Fruit fly (Drosophila melanogaster) Kc167 (cell line): ENCODE results near the gene CG7044.

Source experiments
- Myc ChIP-seq: fragments of >200 bp; optimal IDR thresholded peaks from 2 replicates; lab custom pipeline; 2017; ENCODE audit warnings: missing external identifiers
- Sin3A ChIP-seq: fragments of >200 bp; optimal IDR thresholded peaks from 2 replicates; lab custom pipeline; 2018; ENCODE audit warnings: missing external identifiers
- h ChIP-seq: fragments of >200 bp; optimal IDR thresholded peaks from 3 replicates; lab custom pipeline; 2018; ENCODE audit warnings: missing external identifiers
- insv ChIP-seq: fragments of >200 bp; optimal IDR thresholded peaks from 3 replicates; lab custom pipeline; 2018; ENCODE audit warnings: missing external identifiers
- psq ChIP-seq: fragments of >200 bp; optimal IDR thresholded peaks from 2 replicates; lab custom pipeline; 2017; ENCODE audit warnings: missing external identifiers
- ttk ChIP-seq: sonication (Bioruptor generic); optimal IDR thresholded peaks from 2 replicates; lab custom pipeline; 2017; ENCODE audit warnings: missing external identifiers

The CG7044 gene

DNA sequence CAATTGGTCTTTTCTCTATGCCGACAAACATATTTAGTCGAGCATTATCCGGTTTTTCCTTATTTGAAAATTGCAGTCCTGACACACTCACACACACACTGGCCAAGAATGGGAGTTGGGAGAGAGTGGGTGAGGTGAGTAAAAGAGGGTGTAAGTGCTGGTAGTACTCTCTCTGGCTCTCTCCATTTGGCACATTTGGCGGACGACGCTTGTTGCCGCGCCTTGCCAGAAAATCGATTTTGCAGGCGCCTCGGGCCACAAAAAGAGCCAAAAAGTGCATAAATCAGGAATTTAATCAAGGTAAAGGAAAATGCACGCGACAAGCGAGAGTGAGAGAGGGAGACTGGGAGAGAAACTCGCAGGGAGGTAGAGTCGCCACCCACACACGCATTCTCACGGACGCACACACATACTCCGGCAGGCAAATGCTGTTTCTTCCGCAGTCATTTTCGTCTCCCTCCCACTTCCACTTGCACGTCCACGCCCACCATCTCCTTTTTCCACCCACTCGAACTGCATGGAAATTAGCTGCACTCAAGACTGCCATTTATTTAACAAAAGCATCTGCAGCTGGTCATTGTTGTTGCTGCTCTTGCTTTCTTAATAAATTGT lies 4.9 kb downstream of the CG7044 start:
- no peak for TF ChIP-seq ttk (lab: Kevin White, UChicago)
- TF ChIP-seq insv (lab: Kevin White, UChicago): no peak
- no peak for TF ChIP-seq h (lab: Kevin White, UChicago)
- TF ChIP-seq Sin3A: no peak
- no peak for TF ChIP-seq Myc
- TF ChIP-seq psq: no peak

DNA sequence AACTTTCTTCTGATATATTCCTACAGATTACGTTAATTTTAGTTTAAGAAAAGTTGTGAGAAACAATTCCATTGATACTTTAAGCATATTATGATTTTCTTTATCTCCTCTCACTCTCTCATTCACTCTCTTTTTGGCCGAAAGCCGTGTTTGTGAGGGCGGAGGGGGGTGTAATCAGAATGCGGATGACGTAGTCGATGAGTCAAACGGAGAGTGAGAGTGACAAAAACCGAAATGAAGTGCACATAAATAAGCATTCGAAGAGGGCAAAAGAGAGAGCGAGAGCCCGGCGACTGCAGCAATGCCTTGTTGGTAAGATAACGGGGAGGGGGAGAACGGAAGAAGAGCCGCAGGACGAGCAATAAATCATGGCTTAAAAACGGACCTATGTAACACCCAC lies 7.2 kb downstream of the CG7044 start:
- TF ChIP-seq Myc: no peak
- TF ChIP-seq h (lab: Kevin White, UChicago): no peak
- no peak for TF ChIP-seq insv (lab: Kevin White, UChicago)
- no peak for TF ChIP-seq ttk (lab: Kevin White, UChicago)
- no peak for TF ChIP-seq Sin3A
- no peak for TF ChIP-seq psq

DNA sequence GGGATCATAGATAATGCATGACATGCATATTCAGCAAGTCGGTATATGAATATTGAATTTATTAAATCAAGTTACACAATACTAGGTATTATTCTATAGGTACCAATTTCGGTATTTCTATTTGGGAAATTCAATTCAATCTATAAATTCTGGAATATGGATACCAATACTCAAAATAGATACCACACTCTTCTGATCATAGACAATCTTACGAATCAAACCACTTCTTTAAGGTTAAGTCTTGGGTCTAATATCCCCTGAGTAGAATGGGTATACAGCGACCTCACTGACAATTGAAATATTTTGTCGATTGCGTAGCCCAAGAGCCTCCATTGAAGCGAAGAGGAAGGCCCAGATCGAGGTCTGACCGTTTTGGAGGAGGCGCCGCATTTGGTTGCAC lies 8.7 kb downstream of the CG7044 start:
- TF ChIP-seq Sin3A (no peak), Myc (no peak), ttk (lab: Kevin White, UChicago) (no peak), h (lab: Kevin White, UChicago) (no peak), psq (no peak), insv (lab: Kevin White, UChicago) (no peak)

DNA sequence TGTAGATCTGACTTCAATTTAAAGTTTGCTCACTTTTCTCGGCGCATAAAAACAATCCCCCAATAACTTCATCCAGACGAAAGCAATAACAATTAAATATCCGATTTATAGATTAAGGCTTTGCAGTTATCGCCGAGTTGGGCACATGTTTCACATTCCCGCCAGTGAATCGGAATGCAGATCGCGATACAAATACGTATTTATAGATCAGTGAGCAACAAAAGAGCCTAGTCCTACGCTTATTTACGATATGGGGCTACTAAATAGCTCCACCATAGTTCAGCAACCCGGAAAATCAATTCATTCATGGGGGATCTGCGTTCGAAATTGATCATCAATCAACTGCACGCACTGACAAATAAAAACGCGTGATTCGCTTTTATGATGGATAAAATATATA lies 9.5 kb downstream of the CG7044 start:
- TF ChIP-seq Myc (no peak), Sin3A (no peak), psq (no peak), h (lab: Kevin White, UChicago) (no peak), insv (lab: Kevin White, UChicago) (no peak), ttk (lab: Kevin White, UChicago) (no peak)

DNA sequence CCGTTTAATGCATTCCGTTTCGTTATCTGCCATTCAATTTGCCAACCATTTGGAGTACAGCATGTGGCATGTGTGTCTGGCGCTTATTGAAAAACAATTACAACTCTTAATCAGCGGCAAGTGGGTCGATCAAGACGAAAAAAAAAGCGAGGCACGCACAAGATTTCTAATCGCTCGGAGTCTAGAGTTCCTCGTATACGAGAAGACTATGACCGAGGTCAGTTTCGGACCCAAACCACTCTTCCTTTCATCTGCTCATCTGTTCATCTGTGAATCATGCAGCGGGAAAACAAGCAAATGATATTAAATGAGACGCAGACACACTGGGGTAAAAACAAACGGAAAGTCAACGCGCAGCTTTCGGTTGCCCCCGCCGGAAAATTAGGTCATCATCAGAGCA lies 10.0 kb downstream of the CG7044 start:
- no peak for TF ChIP-seq ttk (lab: Kevin White, UChicago)
- no peak for TF ChIP-seq insv (lab: Kevin White, UChicago)
- TF ChIP-seq psq: no peak
- TF ChIP-seq h (lab: Kevin White, UChicago): no peak
- TF ChIP-seq Sin3A: no peak
- no peak for TF ChIP-seq Myc

DNA sequence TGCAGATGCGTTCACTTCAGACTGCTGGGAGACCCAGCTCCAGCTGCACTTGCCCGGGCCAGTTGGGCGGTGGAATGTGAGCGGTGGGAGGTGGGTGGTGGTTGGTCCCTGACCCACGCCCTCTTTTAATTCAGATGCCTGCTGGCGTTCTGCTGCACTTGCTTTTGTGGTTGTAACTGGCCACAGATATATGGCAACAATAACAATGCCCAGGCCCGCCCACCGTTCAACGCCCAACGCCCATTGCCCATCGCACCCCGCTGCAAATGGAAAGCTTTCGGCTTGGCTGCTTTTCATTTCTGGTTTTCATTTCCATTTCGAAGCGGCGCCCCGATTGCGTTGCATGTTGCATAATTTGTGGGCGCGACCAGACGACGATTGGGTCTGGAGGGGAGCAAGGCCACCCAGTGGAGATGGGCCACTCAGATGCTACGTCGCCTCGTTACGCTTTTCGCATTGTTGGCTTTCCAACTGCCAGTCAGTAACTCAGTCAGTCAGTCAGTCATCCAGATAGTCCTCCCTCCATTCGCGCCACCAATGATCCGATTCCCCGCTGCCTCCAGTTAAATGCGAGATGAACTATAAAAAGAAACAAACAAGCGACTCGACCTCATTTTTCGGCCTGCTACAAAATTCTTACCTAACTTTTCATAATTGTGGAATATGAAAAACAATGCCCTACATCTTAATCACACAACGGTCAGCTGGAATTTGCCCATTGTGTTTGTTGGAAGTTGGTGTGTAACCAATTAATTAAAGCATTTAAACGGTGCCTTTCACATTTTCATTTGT lies 11.1 kb downstream of the CG7044 start:
- TF ChIP-seq psq: no peak
- TF ChIP-seq h (lab: Kevin White, UChicago): no peak
- TF ChIP-seq Sin3A: no peak
- TF ChIP-seq insv (lab: Kevin White, UChicago): no peak

DNA sequence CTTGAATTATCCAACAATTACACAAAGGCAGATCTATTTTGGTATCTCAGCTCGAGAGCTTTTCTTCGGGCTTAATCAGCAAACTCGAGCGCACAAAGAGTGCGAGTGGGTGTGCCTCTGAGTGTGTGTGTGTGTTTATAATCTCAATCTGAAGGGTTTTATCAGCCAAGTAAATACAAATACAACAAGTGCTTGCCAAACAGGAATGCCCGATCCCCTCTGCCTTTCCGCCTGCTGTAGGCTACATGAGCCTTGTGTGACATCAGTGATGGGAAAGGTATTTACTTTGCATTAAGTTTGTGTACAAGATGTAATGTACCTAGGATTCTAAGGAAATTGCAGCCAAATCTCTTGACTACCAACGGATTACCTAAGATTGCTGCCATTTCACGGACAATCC lies 12.1 kb downstream of the CG7044 start:
- TF ChIP-seq ttk (lab: Kevin White, UChicago): no peak
- no peak for TF ChIP-seq Sin3A
- no peak for TF ChIP-seq insv (lab: Kevin White, UChicago)
- no peak for TF ChIP-seq h (lab: Kevin White, UChicago)
- no peak for TF ChIP-seq Myc
- no peak for TF ChIP-seq psq

DNA sequence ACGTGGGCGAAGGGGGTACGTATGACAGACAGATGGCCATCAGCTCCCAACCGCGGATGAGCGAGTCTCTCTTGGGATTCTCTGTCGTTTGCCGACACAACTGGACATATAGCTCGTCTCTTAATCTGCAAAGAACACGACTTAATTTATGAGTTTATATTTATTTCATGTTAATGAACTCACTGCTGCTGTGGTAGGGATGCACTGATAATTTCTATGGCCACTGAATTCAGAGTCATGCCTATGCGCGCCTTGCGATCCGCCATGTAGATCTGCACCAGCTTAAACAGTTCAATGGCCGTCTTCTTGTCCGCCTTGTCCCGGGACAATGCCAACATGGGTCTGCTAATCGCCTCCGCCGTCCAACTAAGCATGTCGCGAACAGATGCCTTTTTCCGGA lies 16.5 kb downstream of the CG7044 start:
- TF ChIP-seq insv (lab: Kevin White, UChicago): no peak
- TF ChIP-seq Sin3A: no peak
- TF ChIP-seq psq: no peak
- TF ChIP-seq ttk (lab: Kevin White, UChicago): no peak
- no peak for TF ChIP-seq h (lab: Kevin White, UChicago)
- TF ChIP-seq Myc: no peak

DNA sequence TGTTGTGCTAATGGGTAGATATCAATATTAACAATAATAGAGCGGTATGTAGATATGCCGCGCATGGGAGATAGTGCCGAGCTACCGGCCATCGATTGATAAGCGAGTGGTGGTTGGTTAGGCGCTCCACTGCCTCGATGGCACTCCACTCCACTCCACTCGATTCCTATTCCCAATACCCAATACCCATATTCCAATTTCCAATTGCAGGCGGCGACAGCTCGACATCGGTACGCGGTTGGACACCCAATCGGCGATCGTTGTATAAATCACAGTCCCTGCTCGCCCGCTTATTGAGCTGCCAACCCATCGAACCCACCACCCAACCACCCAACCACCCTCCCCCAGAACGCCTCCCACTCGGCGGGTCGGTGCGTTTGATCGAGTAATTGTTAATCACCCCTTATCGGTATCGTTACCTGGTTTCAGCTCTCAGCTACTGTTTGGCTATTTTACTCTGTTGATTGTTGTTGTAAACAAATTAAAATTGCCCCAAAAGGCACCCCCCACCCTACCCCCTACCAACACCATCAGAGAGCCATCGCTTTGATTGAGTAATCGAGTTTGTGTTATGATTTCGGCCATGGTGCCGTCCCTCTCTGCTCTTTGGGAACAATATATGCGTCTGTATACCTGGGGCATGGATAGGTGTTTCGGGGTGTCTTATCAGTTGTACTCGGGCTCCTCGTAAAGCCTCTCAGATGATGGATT lies 20.5 kb downstream of the CG7044 start, which contains the start of gene HHEX:
Gene HHEX (minus strand): TSS at position 51 of the 711 bp plus-strand sequence.
- TF ChIP-seq Myc (no peak), insv (lab: Kevin White, UChicago) (no peak), Sin3A (no peak), psq (no peak), h (lab: Kevin White, UChicago) (no peak), ttk (lab: Kevin White, UChicago) (no peak)

DNA sequence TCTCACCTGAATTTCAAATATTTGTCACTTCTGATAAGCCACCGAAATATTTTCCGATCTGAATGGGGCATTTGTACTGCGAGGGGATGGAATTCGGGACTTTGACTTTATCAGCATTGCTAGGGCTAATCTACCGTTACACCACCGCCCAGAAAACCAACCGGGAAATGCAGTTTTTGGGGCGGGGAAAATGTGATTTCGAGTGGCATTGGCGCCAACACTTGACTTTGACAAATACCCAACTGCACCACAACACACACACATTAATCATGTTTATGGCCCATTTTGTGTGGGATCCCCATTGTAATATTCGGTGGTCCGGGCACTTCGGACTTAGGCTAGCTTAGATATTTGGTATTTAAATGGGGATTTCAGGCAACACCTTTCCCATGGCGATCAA lies 22.6 kb downstream of the CG7044 start:
- TF ChIP-seq h (lab: Kevin White, UChicago) (no peak), psq (no peak), Sin3A (no peak), ttk (lab: Kevin White, UChicago) (no peak), Myc (no peak), insv (lab: Kevin White, UChicago) (no peak)

DNA sequence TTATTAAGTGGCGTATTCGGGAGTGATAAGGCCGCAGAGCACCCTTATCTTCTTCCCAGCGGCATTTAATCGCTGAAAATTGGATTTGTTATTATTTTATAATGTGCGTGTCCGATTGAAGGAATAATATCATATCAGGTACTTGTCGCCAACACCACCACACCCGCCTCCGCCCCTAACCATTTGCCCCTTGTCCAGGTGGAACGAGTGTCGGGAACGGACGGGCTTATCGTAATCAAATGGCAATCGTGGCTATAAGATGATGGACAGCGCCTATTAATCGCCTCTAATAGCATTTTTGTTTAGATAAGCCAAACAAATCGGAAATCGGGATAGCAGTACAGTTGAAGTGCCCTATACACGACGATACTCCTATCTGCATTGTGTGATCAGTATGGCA lies 23.3 kb downstream of the CG7044 start:
- TF ChIP-seq h (lab: Kevin White, UChicago): no peak
- no peak for TF ChIP-seq Sin3A
- no peak for TF ChIP-seq ttk (lab: Kevin White, UChicago)
- TF ChIP-seq insv (lab: Kevin White, UChicago): no peak
- TF ChIP-seq psq: no peak
- TF ChIP-seq Myc: no peak

DNA sequence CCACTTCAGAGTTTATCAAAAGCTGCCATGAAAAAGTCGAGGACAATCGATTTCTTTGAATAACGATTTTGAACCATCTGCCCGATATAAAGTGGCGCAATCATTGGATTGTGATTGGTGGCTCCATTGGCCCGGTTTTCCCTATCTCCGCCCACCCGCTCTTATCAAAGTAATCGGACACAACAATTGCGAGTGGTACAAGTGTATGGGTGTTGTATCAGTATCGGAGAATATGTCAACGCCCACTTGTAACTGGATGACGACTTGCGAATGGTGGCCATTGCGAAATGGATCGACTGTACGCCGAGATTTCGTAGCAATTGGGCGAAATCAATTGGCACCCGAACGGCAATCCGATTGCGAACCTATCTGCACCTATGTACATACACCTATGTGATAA lies 23.9 kb downstream of the CG7044 start:
- TF ChIP-seq Sin3A: no peak
- no peak for TF ChIP-seq insv (lab: Kevin White, UChicago)
- no peak for TF ChIP-seq Myc
- TF ChIP-seq psq: no peak
- TF ChIP-seq ttk (lab: Kevin White, UChicago): no peak
- no peak for TF ChIP-seq h (lab: Kevin White, UChicago)
